Worm (Caenorhabditis elegans): ENCODE data around the gene T11G6.5.

The T11G6.5 gene

ce11 chrIV:10790353-10790752 lies 52.2 kb downstream of the T11G6.5 start, which contains the start of gene pept-2:
Gene pept-2 (plus strand): TSS chrIV:10790653.
- TF ChIP-seq hlh-30 (tag; optimal IDR thresholded peaks at IDR 0.05; ENCODE audit: insufficient read depth) (no peak), pha-4 (GFP tag; IDR thresholded peaks at IDR 0.05) (no peak), pha-4 (tag; optimal IDR thresholded peaks at IDR 0.05) (no peak), mxl-3 (GFP tag; optimal IDR thresholded peaks at IDR 0.05) (no peak), nhr-6 (tag; optimal IDR thresholded peaks at IDR 0.05) (no peak), lim-7 (GFP tag; IDR thresholded peaks at IDR 0.05) (no peak), zfp-2 (tag; optimal IDR thresholded peaks at IDR 0.05) (no peak), lin-38 (GFP tag; IDR thresholded peaks at IDR 0.05) (no peak), lin-1 (GFP tag; IDR thresholded peaks at IDR 0.05) (no peak), daf-16 (GFP tag; optimal IDR thresholded peaks at IDR 0.05) (no peak), daf-16 (tag; optimal IDR thresholded peaks at IDR 0.05) (no peak), lsy-2 (tag; optimal IDR thresholded peaks at IDR 0.05) (no peak)

DNA sequence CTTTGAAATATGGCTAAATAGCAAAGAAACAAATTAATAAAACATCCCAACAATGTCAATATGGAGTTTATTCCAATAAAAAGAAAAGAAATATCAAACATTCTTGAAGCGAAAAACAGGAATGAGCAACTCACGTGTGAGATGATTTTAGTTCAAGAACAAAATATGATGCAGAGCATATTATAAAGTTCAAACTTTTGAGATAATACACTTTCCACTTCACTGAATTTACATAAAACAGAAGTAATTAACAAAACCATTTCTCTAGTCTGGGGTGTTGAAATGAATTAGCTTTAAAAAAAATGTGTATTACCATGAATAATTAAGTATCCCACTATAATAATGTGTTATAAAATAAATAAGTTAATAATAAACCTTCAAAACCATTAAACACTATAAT lies 55.8 kb downstream of the T11G6.5 start, which contains the start of gene srd-7:
TSS of gene srd-7 (minus strand) at position 101 of the 400 bp plus-strand sequence.
- TF ChIP-seq D1046.2 (GFP tag; IDR thresholded peaks at IDR 0.05): no peak
- no peak for TF ChIP-seq aha-1 (tag)
- TF ChIP-seq mes-2 (tag; optimal IDR thresholded peaks at IDR 0.05; ENCODE audit: poor library complexity, severe bottlenecking): no peak
